Worm (Caenorhabditis elegans): Measurements from ENCODE around the gene cpg-1.
A peak's percentile ranks its signal among the peaks of the same experiment; 100 is the strongest.

The cpg-1 gene

ce11 chrIII:4508064-4508905 lies 19.1 kb downstream of the cpg-1 start, which contains the start of the genes cct-5 and F25F2.1 (continued):
- TF ChIP-seq aha-1 (tag) (peak; percentile 92), hlh-11 (tag; optimal IDR thresholded peaks at IDR 0.05) (peak; percentile 39), set-16 (GFP tag; IDR thresholded peaks at IDR 0.05) (no peak), lin-38 (GFP tag; IDR thresholded peaks at IDR 0.05) (peak; percentile 68), sdz-12 (GFP tag; optimal IDR thresholded peaks at IDR 0.05) (no peak), vab-7 (GFP tag; IDR thresholded peaks at IDR 0.05) (no peak), unc-39 (tag; optimal IDR thresholded peaks at IDR 0.05) (no peak), dmd-6 (GFP tag; IDR thresholded peaks at IDR 0.05) (0 out of 2 replicates have a peak, but pooled peaks have one; percentile 22), hmg-1.1 (GFP tag; IDR thresholded peaks at IDR 0.05) (peak; percentile 56), nhr-25 (tag; optimal IDR thresholded peaks at IDR 0.05; ENCODE audit: borderline replicate concordance, insufficient read depth) (no peak), pqm-1 (tag; optimal IDR thresholded peaks at IDR 0.05) (no peak), ztf-11 (tag; optimal IDR thresholded peaks at IDR 0.05) (no peak), Y75B8A.6 (GFP tag; IDR thresholded peaks at IDR 0.05) (no peak), ceh-82 (tag; optimal IDR thresholded peaks at IDR 0.05) (no peak), nhr-42 (GFP tag; IDR thresholded peaks at IDR 0.05) (no peak), nhr-237 (tag; optimal IDR thresholded peaks at IDR 0.05) (no peak), zip-2 (tag; optimal IDR thresholded peaks at IDR 0.05) (no peak), madf-9 (GFP tag; conservative IDR thresholded peaks at IDR 0.05) (no peak), madf-5 (GFP tag; IDR thresholded peaks at IDR 0.05) (no peak), arid-1 (GFP tag; conservative IDR thresholded peaks at IDR 0.05) (peak; percentile 53; the same call in 1 of the 2 replicates), egl-27 (tag; optimal IDR thresholded peaks at IDR 0.05) (no peak), mdt-29 (GFP tag; IDR thresholded peaks at IDR 0.05) (no peak), hlh-30 (tag; optimal IDR thresholded peaks at IDR 0.05; ENCODE audit: insufficient read depth) (peak; percentile 77), nhr-48 (tag; optimal IDR thresholded peaks at IDR 0.05) (no peak), nhr-11 (tag; optimal IDR thresholded peaks at IDR 0.05) (peak; percentile 19), spr-1 (tag; optimal IDR thresholded peaks at IDR 0.05) (no peak), nhr-111 (GFP tag; optimal IDR thresholded peaks at IDR 0.05) (no peak), zip-11 (GFP tag; IDR thresholded peaks at IDR 0.05) (no peak), zfp-3 (GFP tag; conservative IDR thresholded peaks at IDR 0.05) (no peak), nhr-28 (tag; optimal IDR thresholded peaks at IDR 0.05) (peak; percentile 29)

DNA sequence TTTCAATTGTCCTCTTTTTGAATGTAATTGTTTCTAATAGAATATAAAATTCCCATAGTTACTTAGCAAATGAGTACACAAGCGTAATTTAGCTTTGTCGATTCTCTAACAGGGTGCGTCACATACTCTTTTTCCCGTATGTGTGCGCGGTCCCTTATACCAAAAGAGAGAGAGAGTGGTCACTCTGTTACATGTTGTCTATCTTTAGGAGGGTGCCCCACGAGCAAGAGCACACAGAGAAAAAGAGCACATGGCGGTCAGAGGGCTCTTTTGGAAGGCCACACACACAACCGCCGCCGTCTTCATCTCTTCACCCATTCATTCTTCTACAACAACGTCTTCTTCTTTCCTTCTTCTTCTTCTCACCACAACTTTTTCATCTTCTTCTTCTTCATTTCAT lies 24.8 kb downstream of the cpg-1 start:
- TF ChIP-seq duxl-1 (tag; optimal IDR thresholded peaks at IDR 0.05; ENCODE audit: poor library complexity) (no peak), Y5F2A.4 (GFP tag; optimal IDR thresholded peaks at IDR 0.05) (no peak), hlh-30 (tag; optimal IDR thresholded peaks at IDR 0.05; ENCODE audit: insufficient read depth) (peak; percentile 42), mdl-1 (tag; optimal IDR thresholded peaks at IDR 0.05) (peak in 1 of 2 experiments; percentile 30), mdt-29 (GFP tag; IDR thresholded peaks at IDR 0.05) (no peak), hmg-1.1 (GFP tag; IDR thresholded peaks at IDR 0.05) (no peak), unc-62 (GFP tag; optimal IDR thresholded peaks at IDR 0.05 in 1 of 2) (peak in 1 of 2 experiments; percentile 48), unc-62 (tag; optimal IDR thresholded peaks at IDR 0.05) (no peak), nhr-41 (GFP tag; IDR thresholded peaks at IDR 0.05) (no peak), nhr-10 (tag; optimal IDR thresholded peaks at IDR 0.05) (no peak), tra-1 (GFP tag; IDR thresholded peaks at IDR 0.05) (no peak), lsy-2 (tag; optimal IDR thresholded peaks at IDR 0.05) (peak in 1 of 2 experiments; percentile 28), pqm-1 (tag; optimal IDR thresholded peaks at IDR 0.05) (no peak), lin-39 (tag; optimal IDR thresholded peaks at IDR 0.05) (no peak), nhr-11 (tag; optimal IDR thresholded peaks at IDR 0.05) (no peak), gei-8 (GFP tag; optimal IDR thresholded peaks at IDR 0.05) (no peak), daf-19 (GFP tag; conservative IDR thresholded peaks at IDR 0.05) (no peak), rbr-2 (tag; optimal IDR thresholded peaks at IDR 0.05) (no peak), skn-1 (tag; optimal IDR thresholded peaks at IDR 0.05) (no peak), zip-11 (GFP tag; IDR thresholded peaks at IDR 0.05) (no peak), snpc-1.2 (GFP tag; IDR thresholded peaks at IDR 0.05) (no peak), ceh-62 (tag; optimal IDR thresholded peaks at IDR 0.05) (no peak), aly-2 (tag; optimal IDR thresholded peaks at IDR 0.05) (no peak), jun-1 (tag; optimal IDR thresholded peaks at IDR 0.05) (no peak)

Measured in whole organism, L4 larva.